Worm (Caenorhabditis elegans) whole organism, young adult: ENCODE results near the gene srh-218.
A peak's percentile ranks its signal among the peaks of the same experiment; 100 is the strongest.

ENCODE experiments used
- B0019.2 ChIP-seq: fragments of 200-800 bp; sonication (Bioruptor generic); conservative IDR thresholded peaks from 2 replicates; pipeline ENCODE4 v1.3.6; 2022; ENCODE audit warnings: missing genetic modification reagents, missing genetic modification characterization, missing compliant biosample characterization
- C06A6.2 ChIP-seq: fragments of 200-800 bp; sonication (Bioruptor generic); conservative IDR thresholded peaks from 2 replicates; pipeline ENCODE4 v1.3.6; 2022; ENCODE audit warnings: missing genetic modification characterization, missing compliant biosample characterization
- F33H1.4 ChIP-seq: fragments of 200-800 bp; sonication (Bioruptor generic); IDR thresholded peaks from 2 replicates; pipeline ENCODE4 v1.3.6; 2022; ENCODE audit warnings: missing genetic modification reagents, missing genetic modification characterization, missing compliant biosample characterization
- F39B2.1 ChIP-seq: fragments of 200-800 bp; sonication (Bioruptor generic); IDR thresholded peaks from 2 replicates; pipeline ENCODE4 v1.3.6; 2022; ENCODE audit warnings: missing genetic modification reagents, missing genetic modification characterization, missing compliant biosample characterization
- K11D2.4 ChIP-seq: fragments of 200-800 bp; sonication (Bioruptor generic); IDR thresholded peaks from 2 replicates; pipeline ENCODE4 v1.3.6; 2022; ENCODE audit warnings: missing genetic modification reagents, missing genetic modification characterization, missing compliant biosample characterization
- K12H6.12 ChIP-seq: fragments of 200-800 bp; sonication (Bioruptor generic); optimal IDR thresholded peaks from 2 replicates; lab custom pipeline; 2018; ENCODE audit warnings: mild to moderate bottlenecking, missing genetic modification characterization, missing compliant biosample characterization
- Y53G8AR.9 ChIP-seq: fragments of 200-800 bp; sonication (Bioruptor generic); conservative IDR thresholded peaks from 2 replicates; pipeline ENCODE4 v1.3.6; 2022; ENCODE audit warnings: missing genetic modification reagents, missing genetic modification characterization, missing compliant biosample characterization
- ZK185.1 ChIP-seq: sonication (generic microtip); optimal IDR thresholded peaks from 2 replicates; lab custom pipeline; 2016; ENCODE audit warnings: mild to moderate bottlenecking, missing genetic modification characterization, missing compliant biosample characterization; ENCODE audit not compliant: poor library complexity, severe bottlenecking
- akir-1 ChIP-seq: fragments of 200-800 bp; sonication (Bioruptor generic); optimal IDR thresholded peaks from 2 replicates; lab custom pipeline; 2018; ENCODE audit warnings: mild to moderate bottlenecking, missing genetic modification characterization, moderate library complexity, missing compliant biosample characterization
- aptf-3 ChIP-seq: fragments of 200-800 bp; sonication (Bioruptor generic); IDR thresholded peaks from 2 replicates; pipeline ENCODE4 v1.3.6; 2022; ENCODE audit warnings: missing genetic modification characterization, missing compliant biosample characterization
- atf-7 ChIP-seq: sonication (generic microtip); optimal IDR thresholded peaks from 2 replicates; lab custom pipeline; 2017; ENCODE audit warnings: mild to moderate bottlenecking, missing genetic modification characterization, missing compliant biosample characterization
- attf-5 ChIP-seq: fragments of 200-800 bp; sonication (Bioruptor generic); optimal IDR thresholded peaks from 2 replicates; lab custom pipeline; 2018; ENCODE audit warnings: mild to moderate bottlenecking, missing genetic modification characterization, missing compliant biosample characterization
- ccch-3 ChIP-seq: fragments of 200-800 bp; sonication (Bioruptor generic); optimal IDR thresholded peaks from 2 replicates; lab custom pipeline; 2018; ENCODE audit warnings: mild to moderate bottlenecking, missing genetic modification characterization, missing compliant biosample characterization
- ceh-100 ChIP-seq: fragments of 200-800 bp; sonication (Bioruptor generic); IDR thresholded peaks from 2 replicates; pipeline ENCODE4 v1.3.6; 2022; ENCODE audit warnings: missing genetic modification reagents, missing genetic modification characterization, missing compliant biosample characterization
- ceh-91 ChIP-seq: fragments of 200-800 bp; sonication (Bioruptor generic); IDR thresholded peaks from 2 replicates; pipeline ENCODE4 v1.3.6; 2022; ENCODE audit warnings: missing genetic modification reagents, missing genetic modification characterization, missing compliant biosample characterization
- chd-7 ChIP-seq: sonication (generic microtip); optimal IDR thresholded peaks from 2 replicates; lab custom pipeline; 2016; ENCODE audit warnings: mild to moderate bottlenecking, missing genetic modification characterization, moderate library complexity, missing compliant biosample characterization
- egl-18 ChIP-seq: fragments of 200-800 bp; sonication (Bioruptor generic); IDR thresholded peaks from 2 replicates; pipeline ENCODE4 v1.3.6; 2022; ENCODE audit warnings: missing genetic modification reagents, missing genetic modification characterization, missing compliant biosample characterization
- egl-44 ChIP-seq: fragments of 200-800 bp; sonication (Bioruptor generic); IDR thresholded peaks from 2 replicates; pipeline ENCODE4 v1.3.6; 2022; ENCODE audit warnings: missing genetic modification reagents, missing genetic modification characterization, missing compliant biosample characterization
- egrh-3 ChIP-seq: fragments of 200-800 bp; sonication (Bioruptor generic); IDR thresholded peaks from 2 replicates; pipeline ENCODE4 v1.3.6; 2022; ENCODE audit warnings: missing genetic modification reagents, missing genetic modification characterization, missing compliant biosample characterization
- hmg-1.2 ChIP-seq: fragments of 200-800 bp; sonication (Bioruptor generic); IDR thresholded peaks from 2 replicates; pipeline ENCODE4 v1.3.6; 2022; ENCODE audit warnings: missing genetic modification reagents, missing genetic modification characterization, missing compliant biosample characterization
- let-607 ChIP-seq, 2 experiments: fragments of 200-800 bp in 1 of 2; sonication (Bioruptor generic) in 1 of 2; sonication (generic microtip) in 1 of 2; optimal IDR thresholded peaks; 2 replicates each; lab custom pipeline; 2016 to 2018; ENCODE audit warnings: mild to moderate bottlenecking in 2 of 2, missing compliant biosample characterization in 2 of 2, missing genetic modification characterization in 2 of 2, moderate library complexity in 2 of 2, missing genotype in 1 of 2
- lin-35 ChIP-seq, 3 experiments: fragments of 150-350 bp in 2 of 3; sonication (generic microtip) in 1 of 3; optimal IDR thresholded peaks; 2 replicates each; lab custom pipeline; 2014 to 2018; ENCODE audit warnings: missing biosample characterization in 3 of 3, missing genetic modification characterization in 3 of 3, missing genetic modification reagents in 3 of 3
- lin-54 ChIP-seq: fragments of 200-800 bp; sonication (Bioruptor generic); optimal IDR thresholded peaks from 2 replicates; lab custom pipeline; 2018; ENCODE audit warnings: mild to moderate bottlenecking, missing genetic modification characterization, missing compliant biosample characterization
- lir-1 ChIP-seq: fragments of 200-800 bp; sonication (Bioruptor generic); conservative IDR thresholded peaks from 2 replicates; pipeline ENCODE4 v1.3.6; 2022; ENCODE audit warnings: missing genetic modification reagents, missing genetic modification characterization, missing compliant biosample characterization
- madf-3 ChIP-seq: fragments of 200-800 bp; sonication (Bioruptor generic); IDR thresholded peaks from 2 replicates; pipeline ENCODE4 v1.3.6; 2022; ENCODE audit warnings: missing genetic modification reagents, missing genetic modification characterization, missing compliant biosample characterization
- mel-28 ChIP-seq: sonication (generic microtip); optimal IDR thresholded peaks from 2 replicates; lab custom pipeline; 2016; ENCODE audit warnings: borderline replicate concordance, mild to moderate bottlenecking, missing genetic modification characterization, missing compliant biosample characterization
- nhr-80 ChIP-seq: sonication (generic microtip); optimal IDR thresholded peaks from 2 replicates; lab custom pipeline; 2016; ENCODE audit warnings: missing genetic modification characterization, missing compliant biosample characterization
- pbrm-1 ChIP-seq: fragments of 200-800 bp; sonication (Bioruptor generic); IDR thresholded peaks from 2 replicates; pipeline ENCODE4 v1.3.6; 2022; ENCODE audit warnings: missing genetic modification reagents, missing genetic modification characterization, missing compliant biosample characterization
- pha-4 ChIP-seq: fragments of 150-350 bp; sonication (generic microtip); optimal IDR thresholded peaks from 2 replicates; lab custom pipeline; 2014; ENCODE audit warnings: missing biosample characterization, missing genetic modification reagents, missing genetic modification characterization
- repo-1 ChIP-seq: sonication (generic microtip); optimal IDR thresholded peaks from 2 replicates; lab custom pipeline; 2017; ENCODE audit warnings: mild to moderate bottlenecking, missing genetic modification characterization, missing compliant biosample characterization
- sdz-38 ChIP-seq: sonication (generic microtip); optimal IDR thresholded peaks from 2 replicates; lab custom pipeline; 2016; ENCODE audit warnings: missing genotype, missing genetic modification characterization, missing compliant biosample characterization
- snpc-1.3 ChIP-seq: sonication (generic microtip); optimal IDR thresholded peaks from 2 replicates; lab custom pipeline; 2017; ENCODE audit warnings: missing genetic modification characterization, mild to moderate bottlenecking, missing compliant biosample characterization, antibody characterized with exemption, moderate library complexity, missing genotype, missing genetic modification reagents; ENCODE audit not compliant: insufficient read depth
- snpc-3.4 ChIP-seq: sonication (generic microtip); optimal IDR thresholded peaks from 2 replicates; lab custom pipeline; 2017; ENCODE audit warnings: missing genetic modification characterization, mild to moderate bottlenecking, missing compliant biosample characterization, antibody characterized with exemption, moderate library complexity, missing genotype, missing genetic modification reagents
- snpc-4 ChIP-seq, 5 experiments: fragments of 150-350 bp in 1 of 5; sonication (generic microtip) in 4 of 5; optimal IDR thresholded peaks; 2 replicates each; lab custom pipeline; 2014 to 2018; ENCODE audit warnings: missing genetic modification characterization in 5 of 5, missing biosample characterization in 3 of 5, antibody characterized with exemption in 2 of 5, mild to moderate bottlenecking in 2 of 5, missing compliant biosample characterization in 2 of 5, missing genotype in 2 of 5, moderate library complexity in 2 of 5, missing genetic modification reagents in 1 of 5
- xnd-1 ChIP-seq: sonication (generic microtip); optimal IDR thresholded peaks from 2 replicates; lab custom pipeline; 2016; ENCODE audit warnings: missing genotype, missing genetic modification reagents, missing genetic modification characterization, missing compliant biosample characterization
- zim-3 ChIP-seq: sonication (generic microtip); optimal IDR thresholded peaks from 2 replicates; lab custom pipeline; 2017; ENCODE audit warnings: mild to moderate bottlenecking, missing genetic modification characterization, moderate library complexity, missing compliant biosample characterization
- ztf-25 ChIP-seq: fragments of 200-800 bp; sonication (Bioruptor generic); IDR thresholded peaks from 2 replicates; pipeline ENCODE4 v1.3.6; 2022; ENCODE audit warnings: missing genetic modification reagents, missing genetic modification characterization, missing compliant biosample characterization
- ztf-26 ChIP-seq: sonication (generic microtip); optimal IDR thresholded peaks from 2 replicates; lab custom pipeline; 2017; ENCODE audit warnings: missing genetic modification characterization, missing compliant biosample characterization
- ztf-28 ChIP-seq: fragments of 200-800 bp; sonication (Bioruptor generic); IDR thresholded peaks from 2 replicates; pipeline ENCODE4 v1.3.6; 2022; ENCODE audit warnings: missing genetic modification reagents, missing genetic modification characterization, missing compliant biosample characterization
- ztf-6 ChIP-seq: fragments of 200-800 bp; sonication (Bioruptor generic); IDR thresholded peaks from 2 replicates; pipeline ENCODE4 v1.3.6; 2022; ENCODE audit warnings: missing genetic modification reagents, missing genetic modification characterization, missing compliant biosample characterization

Gene srh-218

ce11 chrV:15484537-15484936 lies 9.2 kb upstream of the srh-218 start, which contains the start of gene C06B8.3:
Gene C06B8.3 (minus strand): TSS chrV:15484637.
- no peak for TF ChIP-seq F39B2.1 (GFP tag; lab: Robert Waterston, UW)
- no peak for TF ChIP-seq mel-28

- no peak for TF ChIP-seq let-607 (tag; optimal IDR thresholded peaks at IDR 0.05; lab: Kevin White, UChicago)
- no peak for TF ChIP-seq Y53G8AR.9 (GFP tag; lab: Robert Waterston, UW)
- no peak for TF ChIP-seq akir-1
- no peak for TF ChIP-seq repo-1 (tag; lab: Kevin White, UChicago)
- TF ChIP-seq madf-3 = no peak
- TF ChIP-seq ztf-28 = no peak
- no peak for TF ChIP-seq xnd-1 (tag; lab: Kevin White, UChicago)
- no peak for TF ChIP-seq zim-3
- no peak for TF ChIP-seq egrh-3 (GFP tag; lab: Robert Waterston, UW)
- no peak for TF ChIP-seq C06A6.2 (GFP tag; lab: Robert Waterston, UW)
- no peak for TF ChIP-seq ztf-25 (GFP tag; lab: Robert Waterston, UW)
- no peak for TF ChIP-seq nhr-80 (tag; lab: Kevin White, UChicago)
These were observed 6.0 kb upstream of the srh-218 start, which contains the start of gene srw-21 for ce11 chrV:15487764-15488163. Gene srw-21 (plus strand): TSS chrV:15488064.

- TF ChIP-seq pbrm-1 (GFP tag; lab: Robert Waterston, UW) (no peak), egl-18 (GFP tag; lab: Robert Waterston, UW) (no peak), ccch-3 (no peak), K11D2.4 (GFP tag; lab: Robert Waterston, UW) (no peak), lin-35 (GFP tag; optimal IDR thresholded peaks at IDR 0.05; lab: Kevin White, UChicago) (no peak), ceh-91 (GFP tag; lab: Robert Waterston, UW) (no peak), ztf-6 (GFP tag; lab: Robert Waterston, UW) (no peak), mel-28 (no peak), snpc-1.3 (no peak), K12H6.12 (tag; lab: Kevin White, UChicago) (no peak)
These were observed 1.3 kb upstream of the srh-218 start, which contains the start of gene str-264 for ce11 chrV:15492518-15492917. Gene str-264 (minus strand): TSS chrV:15492618.

ce11 chrV:15495169-15495568 lies 1.4 kb downstream of the srh-218 start, which contains the start of gene srh-219:
Gene srh-219 (plus strand): TSS chrV:15495469.
- TF ChIP-seq ceh-100 (GFP tag; lab: Robert Waterston, UW) (no peak), F33H1.4 (GFP tag; lab: Robert Waterston, UW) (no peak), aptf-3 (GFP tag; lab: Robert Waterston, UW) (no peak), snpc-3.4 (tag; lab: Kevin White, UChicago) (no peak), egl-44 (no peak), ZK185.1 (tag; lab: Kevin White, UChicago) (no peak), atf-7 (no peak), B0019.2 (no peak), chd-7 (tag; lab: Kevin White, UChicago) (no peak), egrh-3 (GFP tag; lab: Robert Waterston, UW) (no peak)
- TF ChIP-seq, all 124 proteins: peak for 0

- no peak for TF ChIP-seq lir-1 (GFP tag; lab: Robert Waterston, UW)
- TF ChIP-seq ztf-26 = no peak
- no peak for TF ChIP-seq pbrm-1 (GFP tag; lab: Robert Waterston, UW)
- no peak for TF ChIP-seq sdz-38 (tag; lab: Kevin White, UChicago)
- no peak for TF ChIP-seq lin-54
- peak; percentile 65 for TF ChIP-seq attf-5 (GFP tag; lab: Kevin White, UChicago)
- TF ChIP-seq hmg-1.2 = peak; percentile 84
- TF ChIP-seq snpc-4 (GFP tag; optimal IDR thresholded peaks at IDR 0.05; lab: Kevin White, UChicago) = no peak
- peak in 2 of 4 experiments; percentile 27 to 54 for TF ChIP-seq snpc-4 (tag; optimal IDR thresholded peaks at IDR 0.05; lab: Kevin White, UChicago)
- peak; percentile 97 for TF ChIP-seq nhr-80 (tag; lab: Kevin White, UChicago)
- TF ChIP-seq pha-4 (tag; lab: Kevin White, UChicago) = peak; percentile 74
These were observed 4.0 kb downstream of the srh-218 start for ce11 chrV:15497731-15498130.
